Fruit fly (Drosophila melanogaster) whole organism, wandering third instar larva: ENCODE results near the gene CG9288.

ENCODE experiments used
- Abd-B ChIP-seq: fragments of >200 bp; optimal IDR thresholded peaks from 2 replicates; lab custom pipeline; 2017; ENCODE audit warnings: missing biosample characterization, missing genetic modification characterization
- CG32264 ChIP-seq: fragments of 200-800 bp; sonication (Bioruptor generic); optimal IDR thresholded peaks from 2 replicates; lab custom pipeline; 2016; ENCODE audit warnings: missing biosample characterization, missing genetic modification characterization
- CG9705 ChIP-seq: fragments of 200-800 bp; sonication (Bioruptor generic); optimal IDR thresholded peaks from 2 replicates; lab custom pipeline; 2018; ENCODE audit warnings: missing biosample characterization, mild to moderate bottlenecking, missing genetic modification characterization
- CrebA ChIP-seq: fragments of 200-800 bp; sonication (Bioruptor generic); optimal IDR thresholded peaks from 2 replicates; lab custom pipeline; 2016; ENCODE audit warnings: missing biosample characterization, mild to moderate bottlenecking, missing genetic modification characterization, borderline replicate concordance
- Dfd ChIP-seq: fragments of >200 bp; optimal IDR thresholded peaks from 2 replicates; lab custom pipeline; 2017; ENCODE audit warnings: missing biosample characterization, missing genetic modification characterization
- Dif ChIP-seq: fragments of 200-275, 200-300 bp; sonication (Bioruptor generic); optimal IDR thresholded peaks from 2 replicates; lab custom pipeline; 2018; ENCODE audit warnings: missing biosample characterization, missing genetic modification characterization; ENCODE audit not compliant: partially characterized antibody
- GATAd ChIP-seq: sonication (Bioruptor generic); optimal IDR thresholded peaks from 2 replicates; lab custom pipeline; 2016; ENCODE audit warnings: missing biosample characterization, missing genetic modification characterization
- HLH106 ChIP-seq: fragments of 200-800 bp; optimal IDR thresholded peaks from 3 replicates; lab custom pipeline; 2019; ENCODE audit warnings: missing biosample characterization, mild to moderate bottlenecking, missing genetic modification characterization, moderate library complexity
- Hnf4 ChIP-seq: fragments of 200-800 bp; sonication (Bioruptor generic); optimal IDR thresholded peaks from 2 replicates; lab custom pipeline; 2016; ENCODE audit warnings: missing biosample characterization, mild to moderate bottlenecking, missing genetic modification characterization
- Hr78 ChIP-seq: fragments of >200 bp; optimal IDR thresholded peaks from 2 replicates; lab custom pipeline; 2017; ENCODE audit warnings: missing biosample characterization, missing genetic modification characterization
- Hr83 ChIP-seq: fragments of 200-300 bp; sonication (Bioruptor generic); optimal IDR thresholded peaks from 2 replicates; lab custom pipeline; 2016; ENCODE audit warnings: missing biosample characterization, mild to moderate bottlenecking, missing genetic modification characterization, moderate library complexity; ENCODE audit not compliant: poor library complexity, severe bottlenecking
- Jra ChIP-seq: sonication (Bioruptor generic); optimal IDR thresholded peaks from 2 replicates; lab custom pipeline; 2016; ENCODE audit warnings: missing biosample characterization, missing genetic modification characterization
- Mio ChIP-seq: sonication (Bioruptor generic); optimal IDR thresholded peaks from 2 replicates; lab custom pipeline; 2016; ENCODE audit warnings: missing biosample characterization, missing genetic modification characterization
- Myc ChIP-seq: fragments of >200 bp; optimal IDR thresholded peaks from 2 replicates; lab custom pipeline; 2017
- N ChIP-seq: fragments of >200 bp; optimal IDR thresholded peaks from 2 replicates; lab custom pipeline; 2018; ENCODE audit warnings: missing biosample characterization, missing external identifiers, missing genetic modification characterization
- OdsH ChIP-seq: fragments of 200-800 bp; sonication (Bioruptor generic); optimal IDR thresholded peaks from 2 replicates; lab custom pipeline; 2016; ENCODE audit warnings: missing biosample characterization, mild to moderate bottlenecking, missing genetic modification characterization
- Rel ChIP-seq, 2 experiments: fragments of 200-800 bp; sonication (Bioruptor generic) in 1 of 2; optimal IDR thresholded peaks; 2 replicates in 1 of 2; 3 replicates in 1 of 2; lab custom pipeline; 2016 to 2019; ENCODE audit warnings: mild to moderate bottlenecking in 2 of 2, missing biosample characterization in 2 of 2, missing genetic modification characterization in 2 of 2, moderate library complexity in 1 of 2
- Sp1 ChIP-seq: fragments of 200-800 bp; sonication (Bioruptor generic); optimal IDR thresholded peaks from 3 replicates; lab custom pipeline; 2019; ENCODE audit warnings: missing biosample characterization, mild to moderate bottlenecking, missing genetic modification characterization, moderate library complexity
- Vsx2 ChIP-seq: fragments of 200-300, 225-300 bp; sonication (Bioruptor generic); optimal IDR thresholded peaks from 2 replicates; lab custom pipeline; 2018; ENCODE audit warnings: missing biosample characterization, missing genetic modification characterization; ENCODE audit not compliant: partially characterized antibody
- br ChIP-seq: fragments of 200-800 bp; sonication (Bioruptor generic); optimal IDR thresholded peaks from 2 replicates; lab custom pipeline; 2016; ENCODE audit warnings: missing biosample characterization, missing genetic modification characterization
- brk ChIP-seq: fragments of 200-800 bp; sonication (Bioruptor generic); optimal IDR thresholded peaks from 2 replicates; lab custom pipeline; 2016; ENCODE audit warnings: missing biosample characterization, mild to moderate bottlenecking, missing genetic modification characterization
- dl ChIP-seq, 2 experiments: fragments of 175-275, 200-275 bp in 1 of 2; fragments of 200-275 bp in 1 of 2; sonication (Bioruptor generic); optimal IDR thresholded peaks; lab custom pipeline; 2018; ENCODE audit warnings: mild to moderate bottlenecking in 2 of 2, missing biosample characterization in 2 of 2, missing genetic modification characterization in 2 of 2, moderate library complexity in 2 of 2; ENCODE audit not compliant: partially characterized antibody in 2 of 2, insufficient read depth in 1 of 2
- dmrt93B ChIP-seq: fragments of 200-800 bp; sonication (Bioruptor generic); optimal IDR thresholded peaks from 2 replicates; lab custom pipeline; 2018; ENCODE audit warnings: missing biosample characterization, mild to moderate bottlenecking, missing genetic modification characterization
- dsf ChIP-seq: sonication (Bioruptor generic); optimal IDR thresholded peaks from 2 replicates; lab custom pipeline; 2016; ENCODE audit warnings: missing biosample characterization, missing genetic modification characterization, borderline replicate concordance
- ey ChIP-seq: fragments of 200-800 bp; sonication (Bioruptor generic); optimal IDR thresholded peaks from 2 replicates; lab custom pipeline; 2016; ENCODE audit warnings: missing biosample characterization, missing genetic modification characterization
- foxo ChIP-seq, 2 experiments: fragments of 200-800 bp; sonication (Bioruptor generic); optimal IDR thresholded peaks; 2 replicates in 1 of 2; 3 replicates in 1 of 2; lab custom pipeline; 2016 to 2017; ENCODE audit warnings: missing biosample characterization in 2 of 2, missing genetic modification characterization in 2 of 2
- fru ChIP-seq: fragments of 200-800 bp; sonication (Bioruptor generic); optimal IDR thresholded peaks from 3 replicates; lab custom pipeline; 2016; ENCODE audit warnings: missing biosample characterization, mild to moderate bottlenecking, missing genetic modification characterization
- h ChIP-seq: fragments of 200-800 bp; sonication (Bioruptor generic); optimal IDR thresholded peaks from 3 replicates; lab custom pipeline; 2016; ENCODE audit warnings: missing biosample characterization, mild to moderate bottlenecking, missing genetic modification characterization
- jim ChIP-seq: fragments of 175-275, 200-325 bp; sonication (Bioruptor generic); optimal IDR thresholded peaks from 2 replicates; lab custom pipeline; 2016; ENCODE audit warnings: missing biosample characterization, mild to moderate bottlenecking, missing genetic modification characterization
- lola ChIP-seq: fragments of >200 bp; optimal IDR thresholded peaks from 2 replicates; lab custom pipeline; 2017; ENCODE audit warnings: missing biosample characterization, missing genetic modification characterization
- pan ChIP-seq: fragments of >200 bp; optimal IDR thresholded peaks from 2 replicates; lab custom pipeline; 2017
- psq ChIP-seq: fragments of 200-800 bp; sonication (Bioruptor generic); optimal IDR thresholded peaks from 3 replicates; lab custom pipeline; 2017; ENCODE audit warnings: missing biosample characterization, mild to moderate bottlenecking, missing genetic modification characterization, moderate library complexity
- rgr ChIP-seq: fragments of 200-800 bp; sonication (Bioruptor generic); optimal IDR thresholded peaks from 3 replicates; lab custom pipeline; 2016; ENCODE audit warnings: missing biosample characterization, mild to moderate bottlenecking, missing genetic modification characterization
- sv ChIP-seq: fragments of 200-800 bp; sonication (Bioruptor generic); optimal IDR thresholded peaks from 3 replicates; lab custom pipeline; 2016; ENCODE audit warnings: missing biosample characterization, missing genetic modification characterization
- tai ChIP-seq: sonication (Bioruptor generic); optimal IDR thresholded peaks from 2 replicates; lab custom pipeline; 2016; ENCODE audit warnings: missing biosample characterization, missing genetic modification characterization
- woc ChIP-seq: sonication (Bioruptor generic); optimal IDR thresholded peaks from 2 replicates; lab custom pipeline; 2016; ENCODE audit warnings: missing biosample characterization, mild to moderate bottlenecking, missing genetic modification characterization

The CG9288 gene

DNA sequence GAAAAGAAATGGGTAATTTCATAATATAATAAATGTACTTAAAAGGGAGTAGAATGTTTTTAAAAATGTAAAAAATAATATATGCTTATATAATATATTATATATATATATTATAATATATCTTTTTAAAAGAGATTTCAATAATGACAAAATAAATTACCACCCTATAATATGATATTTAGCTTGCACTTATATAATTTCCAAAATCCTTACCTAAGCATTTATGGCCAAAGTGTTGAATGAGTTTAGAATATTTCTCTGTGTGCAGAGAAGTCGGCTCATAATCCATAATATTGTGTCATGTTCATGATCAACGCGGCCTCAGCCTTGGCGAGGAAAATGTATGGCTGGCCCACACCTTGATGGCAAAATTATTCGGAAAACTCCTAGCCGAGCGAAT, 8.8 kb downstream of the CG9288 start:
- TF ChIP-seq psq (GFP tag; lab: Kevin White, UChicago), result no peak

DNA sequence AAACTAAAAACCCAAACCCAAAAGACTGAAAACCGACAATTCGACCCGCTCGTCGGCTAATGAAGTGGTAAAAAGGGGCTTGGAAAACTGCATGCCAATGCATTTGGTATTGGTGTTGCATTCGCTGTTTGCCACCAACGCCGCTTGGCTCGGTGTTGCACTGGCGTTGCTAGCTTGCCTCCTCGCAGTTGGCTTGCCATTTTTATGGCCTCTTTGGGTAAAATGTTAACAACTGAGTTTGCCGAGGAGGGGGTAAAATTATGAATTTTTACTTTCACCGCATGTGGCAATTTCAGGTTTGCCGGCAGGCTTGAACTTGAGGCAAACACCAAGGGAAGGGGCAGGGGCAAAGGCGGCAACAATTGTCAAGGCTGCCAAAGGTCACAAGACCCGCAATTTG, 9.2 kb downstream of the CG9288 start:
- TF ChIP-seq dsf (GFP tag; lab: Kevin White, UChicago) (no peak), rgr (GFP tag; lab: Kevin White, UChicago) (no peak), woc (GFP tag; lab: Kevin White, UChicago) (no peak), Jra (GFP tag; lab: Kevin White, UChicago) (no peak), pan (lab: Kevin White, UChicago) (no peak), OdsH (GFP tag; lab: Kevin White, UChicago) (no peak), CG32264 (GFP tag; lab: Kevin White, UChicago) (no peak), psq (GFP tag; lab: Kevin White, UChicago) (no peak), GATAd (GFP tag; lab: Kevin White, UChicago) (no peak), HLH106 (no peak), foxo (GFP tag; optimal IDR thresholded peaks at IDR 0.05; lab: Kevin White, UChicago) (no peak), Hr83 (no peak), Hnf4 (GFP tag; lab: Kevin White, UChicago) (no peak), Hr78 (GFP tag; lab: Kevin White, UChicago) (no peak), Sp1 (no peak), dl (GFP tag; optimal IDR thresholded peaks at IDR 0.05; lab: Kevin White, UChicago; ENCODE audit: insufficient read depth in 1 of 2, partially characterized antibody in 2 of 2) (no peak), h (GFP tag; lab: Kevin White, UChicago) (no peak)

dm6 chr3R:13789617-13790277, 10.3 kb downstream of the CG9288 start:
- TF ChIP-seq Dif, result peak; percentile 36
- TF ChIP-seq Mio (GFP tag; lab: Kevin White, UChicago), result no peak

DNA sequence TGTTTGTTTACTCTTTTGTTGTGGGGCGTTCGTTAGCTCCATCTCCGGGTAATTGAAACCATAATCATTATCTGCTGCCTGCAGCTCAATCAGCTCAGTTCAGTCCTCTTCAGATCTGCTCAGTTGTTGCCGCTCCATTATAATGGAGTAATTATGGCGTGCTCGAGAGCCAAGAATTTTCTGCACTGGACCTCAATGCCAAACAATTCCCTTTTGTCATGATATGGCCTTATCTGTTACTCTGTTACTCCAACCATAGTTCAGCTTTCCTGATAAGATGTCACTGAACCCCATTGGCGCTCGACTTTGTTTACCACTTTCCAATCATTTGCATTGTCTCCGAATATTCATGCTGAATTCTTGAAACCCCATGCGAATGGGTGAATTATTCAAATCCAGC, 11.4 kb downstream of the CG9288 start:
- TF ChIP-seq woc (GFP tag; lab: Kevin White, UChicago) (no peak), Abd-B (GFP tag; lab: Kevin White, UChicago) (no peak), Dfd (no peak), dsf (GFP tag; lab: Kevin White, UChicago) (no peak), lola (no peak), Vsx2 (GFP tag; lab: Kevin White, UChicago) (no peak)

dm6 chr3R:13793105-13793978, 13.9 kb downstream of the CG9288 start:
- TF ChIP-seq ey (GFP tag; lab: Kevin White, UChicago) (peak; percentile 32), fru (peak; percentile 81), brk (GFP tag; lab: Kevin White, UChicago) (no peak), HLH106 (peak; percentile 76), Dif (no peak), sv (GFP tag; lab: Kevin White, UChicago) (no peak), Abd-B (GFP tag; lab: Kevin White, UChicago) (no peak), Dfd (no peak), GATAd (GFP tag; lab: Kevin White, UChicago) (no peak), Hnf4 (GFP tag; lab: Kevin White, UChicago) (no peak), CG32264 (GFP tag; lab: Kevin White, UChicago) (no peak), tai (GFP tag; lab: Kevin White, UChicago) (no peak), OdsH (GFP tag; lab: Kevin White, UChicago) (peak; percentile 63), Hr83 (no peak), lola (no peak), Rel (GFP tag; optimal IDR thresholded peaks at IDR 0.05; lab: Kevin White, UChicago) (no peak), Rel (tag; optimal IDR thresholded peaks at IDR 0.05; lab: Kevin White, UChicago) (no peak), Vsx2 (GFP tag; lab: Kevin White, UChicago) (no peak), dl (GFP tag; optimal IDR thresholded peaks at IDR 0.05; lab: Kevin White, UChicago; ENCODE audit: insufficient read depth in 1 of 2, partially characterized antibody in 2 of 2) (no peak), pan (lab: Kevin White, UChicago) (no peak), psq (GFP tag; lab: Kevin White, UChicago) (peak; percentile 45), Hr78 (GFP tag; lab: Kevin White, UChicago) (no peak), br (GFP tag; lab: Kevin White, UChicago) (peak; percentile 63), Myc (lab: Kevin White, UChicago) (no peak), Jra (GFP tag; lab: Kevin White, UChicago) (no peak), N (GFP tag; lab: Kevin White, UChicago) (no peak), dmrt93B (GFP tag; lab: Kevin White, UChicago) (peak; percentile 44), CG9705 (GFP tag; lab: Kevin White, UChicago) (no peak), Sp1 (peak; percentile 75), jim (GFP tag; lab: Kevin White, UChicago) (no peak), h (GFP tag; lab: Kevin White, UChicago) (peak; percentile 70), woc (GFP tag; lab: Kevin White, UChicago) (peak; percentile 11), CrebA (GFP tag; lab: Kevin White, UChicago) (no peak)
